Worm (Caenorhabditis elegans) whole organism, L3 larva: ENCODE measurements around the gene zyg-1.
"Not testable (repeated sequence)": the region's sequence is repeated elsewhere in the genome, so short reads cannot be mapped to it uniquely, and the experiment has no call there.

Experiments
- ZK546.5 ChIP-seq: sonication (generic microtip); optimal IDR thresholded peaks from 2 replicates; lab custom pipeline; 2017; ENCODE audit warnings: missing biosample characterization, missing genetic modification characterization
- ceh-16 ChIP-seq: sonication (generic microtip); optimal IDR thresholded peaks from 2 replicates; lab custom pipeline; 2017; ENCODE audit warnings: missing biosample characterization, missing genetic modification characterization
- ceh-28 ChIP-seq: fragments of 150-350 bp; optimal IDR thresholded peaks from 2 replicates; lab custom pipeline; 2014; ENCODE audit warnings: missing biosample characterization, missing genetic modification reagents, missing genetic modification characterization
- ceh-82 ChIP-seq: fragments of 150-350 bp; optimal IDR thresholded peaks from 2 replicates; lab custom pipeline; 2014; ENCODE audit warnings: missing biosample characterization, missing genetic modification characterization
- egl-5 ChIP-seq: fragments of 150-350 bp; optimal IDR thresholded peaks from 2 replicates; lab custom pipeline; 2017; ENCODE audit warnings: missing biosample characterization, missing genetic modification reagents, missing genetic modification characterization, inconsistent platforms
- elt-1 ChIP-seq: fragments of 150-350 bp; optimal IDR thresholded peaks from 2 replicates; lab custom pipeline; 2014; ENCODE audit warnings: missing biosample characterization, missing genetic modification characterization
- elt-2 ChIP-seq: sonication (generic microtip); optimal IDR thresholded peaks from 2 replicates; lab custom pipeline; 2016; ENCODE audit warnings: missing genetic modification reagents, mild to moderate bottlenecking, missing genetic modification characterization, missing compliant biosample characterization
- elt-3 ChIP-seq, 3 experiments: fragments of 150-350 bp in 1 of 3; sonication (generic microtip) in 2 of 3; optimal IDR thresholded peaks; 2 replicates in 2 of 3; 4 replicates in 1 of 3; lab custom pipeline; 2014 to 2017; ENCODE audit warnings: missing biosample characterization in 3 of 3, missing genetic modification characterization in 3 of 3
- fkh-2 ChIP-seq: fragments of 150-350 bp; optimal IDR thresholded peaks from 2 replicates; lab custom pipeline; 2014; ENCODE audit warnings: missing biosample characterization, missing genetic modification reagents, missing genetic modification characterization
- lin-39 ChIP-seq: fragments of 150-350 bp; optimal IDR thresholded peaks from 2 replicates; lab custom pipeline; 2018; ENCODE audit warnings: missing biosample characterization, missing genetic modification reagents, missing genetic modification characterization
- lsy-12 ChIP-seq: sonication (generic microtip); optimal IDR thresholded peaks from 2 replicates; lab custom pipeline; 2016; ENCODE audit warnings: mild to moderate bottlenecking, missing genetic modification characterization, missing compliant biosample characterization
- mml-1 ChIP-seq: fragments of 150-350 bp; sonication (generic microtip); optimal IDR thresholded peaks from 3 replicates; lab custom pipeline; 2014; ENCODE audit warnings: missing biosample characterization, missing genetic modification characterization
- nfya-1 ChIP-seq: sonication (generic microtip); optimal IDR thresholded peaks from 2 replicates; lab custom pipeline; 2017; ENCODE audit warnings: missing genetic modification characterization, mild to moderate bottlenecking, missing compliant biosample characterization, antibody characterized with exemption, moderate library complexity; ENCODE audit not compliant: insufficient read depth
- nhr-11 ChIP-seq: fragments of 150-350 bp; optimal IDR thresholded peaks from 2 replicates; lab custom pipeline; 2014; ENCODE audit warnings: missing biosample characterization, missing genetic modification characterization
- nhr-23 ChIP-seq: fragments of 150-350 bp; optimal IDR thresholded peaks from 2 replicates; lab custom pipeline; 2014; ENCODE audit warnings: missing biosample characterization, missing genetic modification reagents, missing genetic modification characterization
- nhr-28 ChIP-seq: fragments of 150-350 bp; optimal IDR thresholded peaks from 2 replicates; lab custom pipeline; 2014; ENCODE audit warnings: missing biosample characterization, missing genetic modification characterization
- nhr-43 ChIP-seq: sonication (generic microtip); optimal IDR thresholded peaks from 2 replicates; lab custom pipeline; 2016; ENCODE audit warnings: mild to moderate bottlenecking, missing genetic modification characterization, missing compliant biosample characterization; ENCODE audit not compliant: poor library complexity, severe bottlenecking
- nhr-76 ChIP-seq: fragments of 150-350 bp; sonication (generic microtip); optimal IDR thresholded peaks from 5 replicates; lab custom pipeline; 2014; ENCODE audit warnings: missing biosample characterization, missing genetic modification characterization
- pqm-1 ChIP-seq: fragments of 150-350 bp; optimal IDR thresholded peaks from 2 replicates; lab custom pipeline; 2017; ENCODE audit warnings: missing biosample characterization, missing genetic modification characterization, inconsistent platforms
- skn-1 ChIP-seq: fragments of 150-350 bp; optimal IDR thresholded peaks from 2 replicates; lab custom pipeline; 2014; ENCODE audit warnings: missing biosample characterization, missing genetic modification characterization
- snpc-4 ChIP-seq: fragments of 150-350 bp; optimal IDR thresholded peaks from 2 replicates; lab custom pipeline; 2014; ENCODE audit warnings: missing biosample characterization, missing genetic modification characterization
- unc-62 ChIP-seq: fragments of 150-350 bp; sonication (generic microtip); optimal IDR thresholded peaks from 4 replicates; lab custom pipeline; 2014; ENCODE audit warnings: missing biosample characterization, missing genetic modification reagents, missing genetic modification characterization
- zag-1 ChIP-seq: fragments of 150-350 bp; optimal IDR thresholded peaks from 2 replicates; lab custom pipeline; 2014; ENCODE audit warnings: missing biosample characterization, missing genetic modification characterization
- ztf-11 ChIP-seq: fragments of 150-350 bp; optimal IDR thresholded peaks from 2 replicates; lab custom pipeline; 2014; ENCODE audit warnings: missing biosample characterization, missing genetic modification characterization
- ztf-4 ChIP-seq: fragments of 150-350 bp; optimal IDR thresholded peaks from 2 replicates; lab custom pipeline; 2014; ENCODE audit warnings: missing biosample characterization, missing genetic modification characterization

Gene zyg-1

ce11 chrII:5607756-5608155 is 41.8 kb upstream of the zyg-1 start, which contains the start of gene C17G10.7:
Gene C17G10.7 (minus strand): TSS chrII:5607856.
- no peak for TF ChIP-seq unc-62 (GFP tag; lab: Kevin White, UChicago)
- no peak for TF ChIP-seq nhr-11 (tag; lab: Kevin White, UChicago)

ce11 chrII:5619298-5619697 is 30.2 kb upstream of the zyg-1 start, which contains the start of gene dhs-6:
Gene dhs-6 (minus strand): TSS chrII:5619319.
- TF ChIP-seq nhr-28 (tag; lab: Kevin White, UChicago) (no peak), snpc-4 (tag; lab: Kevin White, UChicago) (no peak), mml-1 (tag; lab: Kevin White, UChicago) (no peak), nhr-23 (peak; percentile 48), elt-2 (peak; percentile 71), nfya-1 (tag; lab: Kevin White, UChicago) (peak; percentile 9), zag-1 (tag; lab: Kevin White, UChicago) (no peak), ceh-28 (peak; percentile 8), nhr-43 (tag; lab: Kevin White, UChicago) (peak; percentile 15), skn-1 (no peak), ceh-16 (tag; lab: Kevin White, UChicago) (no peak)
- TF ChIP-seq, all 47 proteins: peak for 5

- TF ChIP-seq ceh-28; ZK546.5 (tag; lab: Kevin White, UChicago); ztf-11 (tag; lab: Kevin White, UChicago): not testable (repeated sequence)
These were observed 27.1 kb upstream of the zyg-1 start, which contains the start of the genes eif-3.L and npl-4.2 for ce11 chrII:5622383-5622939. Gene eif-3.L (minus strand): TSS chrII:5622483. Gene npl-4.2 (plus strand): TSS chrII:5622889.

ce11 chrII:5628326-5628818 is 21.2 kb upstream of the zyg-1 start, which contains the start of gene F59E12.15:
Gene F59E12.15 (minus strand): TSS chrII:5628376.
- TF ChIP-seq elt-1 (tag; lab: Kevin White, UChicago) (no peak), nhr-43 (tag; lab: Kevin White, UChicago) (no peak), elt-3 (tag; optimal IDR thresholded peaks at IDR 0.05; lab: Kevin White, UChicago) (no peak), lsy-12 (tag; lab: Kevin White, UChicago) (no peak), mml-1 (tag; lab: Kevin White, UChicago) (no peak), ztf-4 (no peak), nhr-28 (tag; lab: Kevin White, UChicago) (no peak), nhr-76 (tag; lab: Kevin White, UChicago) (no peak), zag-1 (tag; lab: Kevin White, UChicago) (no peak), unc-62 (GFP tag; lab: Kevin White, UChicago) (no peak), fkh-2 (tag; lab: Kevin White, UChicago) (no peak), ceh-16 (tag; lab: Kevin White, UChicago) (no peak), nhr-11 (tag; lab: Kevin White, UChicago) (no peak), pqm-1 (tag; lab: Kevin White, UChicago) (no peak), egl-5 (tag; lab: Kevin White, UChicago) (no peak), lin-39 (tag; lab: Kevin White, UChicago) (no peak), ZK546.5 (tag; lab: Kevin White, UChicago) (no peak)

ce11 chrII:5630851-5631401 is 18.6 kb upstream of the zyg-1 start, which contains the start of the genes F59E12.6 and npl-4.1:
Gene F59E12.6 (minus strand): TSS chrII:5630951.
Gene npl-4.1 (plus strand): TSS chrII:5631351.
- not testable (repeated sequence) for TF ChIP-seq unc-62 (GFP tag; lab: Kevin White, UChicago); elt-1 (tag; lab: Kevin White, UChicago); ceh-82 (tag; lab: Kevin White, UChicago)

DNA sequence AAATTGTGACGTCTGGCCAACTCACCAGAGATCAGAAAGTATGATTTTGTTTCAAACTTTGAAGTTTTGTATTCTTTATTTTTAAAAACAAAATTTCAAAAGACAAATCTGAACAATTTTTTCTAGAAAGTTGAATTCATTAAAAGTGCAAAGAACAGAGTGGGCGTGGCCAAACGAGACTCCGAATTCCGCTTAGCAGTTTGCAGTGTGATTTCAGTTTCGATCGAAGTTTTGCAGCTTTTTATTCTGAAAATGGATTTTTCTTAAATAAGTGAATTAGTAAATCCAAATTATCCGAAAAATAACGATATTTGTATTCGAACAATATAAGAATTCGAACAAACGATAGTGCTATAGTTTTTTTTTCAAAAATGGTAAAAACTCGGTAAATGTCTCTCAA is 16.1 kb upstream of the zyg-1 start:
- TF ChIP-seq pqm-1 (tag; lab: Kevin White, UChicago), result no peak
- TF ChIP-seq nfya-1 (tag; lab: Kevin White, UChicago), result peak; percentile 25
- TF ChIP-seq, all 47 proteins: peak for 1
